Fruit fly (Drosophila melanogaster): ENCODE results near the gene LysE.

LysE gene

DNA sequence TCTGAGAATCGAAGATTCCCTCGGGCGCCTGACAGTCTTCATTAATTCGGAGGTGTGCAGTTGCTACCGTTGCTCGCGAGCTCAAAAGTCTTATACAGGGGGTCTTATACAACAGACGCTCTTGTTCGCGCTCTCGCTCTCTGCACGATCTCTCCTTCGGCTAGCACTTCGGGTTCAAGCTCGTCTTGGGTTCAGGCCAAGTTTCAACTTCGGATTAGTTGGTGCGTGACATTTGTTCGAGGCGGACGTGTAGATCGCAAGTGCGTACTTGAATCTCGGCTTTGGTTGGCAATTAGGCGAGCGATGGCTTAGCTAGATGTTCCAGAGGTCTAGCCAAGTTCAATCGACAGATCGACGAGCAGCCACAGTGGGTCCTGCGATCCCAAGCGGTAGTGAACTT lies 4.4 kb upstream of the LysE start (continued):
- no peak for TF ChIP-seq jing (GFP tag; optimal IDR thresholded peaks at IDR 0.05)
- peak; percentile 84 for TF ChIP-seq Jarid2 (GFP tag; optimal IDR thresholded peaks at IDR 0.05)
- TF ChIP-seq Deaf1 (tag; optimal IDR thresholded peaks at IDR 0.05), result peak; percentile 98
- no peak for TF ChIP-seq Oaz (GFP tag; IDR thresholded peaks at IDR 0.05)
- no peak for TF ChIP-seq CG9817 (tag; optimal IDR thresholded peaks at IDR 0.05)
- no peak for TF ChIP-seq Fer1 (GFP tag; optimal IDR thresholded peaks at IDR 0.05)
- TF ChIP-seq Abd-B (GFP tag; optimal IDR thresholded peaks at IDR 0.05), result no peak
- TF ChIP-seq hkb (optimal IDR thresholded peaks at IDR 0.05), result no peak
- TF ChIP-seq hkb (GFP tag; IDR thresholded peaks at IDR 0.05), result no peak
- peak; percentile 28 for TF ChIP-seq bcd (GFP tag; optimal IDR thresholded peaks at IDR 0.05)
- no peak for TF ChIP-seq CG11560 (tag; IDR thresholded peaks at IDR 0.05)
- TF ChIP-seq br (optimal IDR thresholded peaks at IDR 0.05), result no peak
- TF ChIP-seq pb (GFP tag; optimal IDR thresholded peaks at IDR 0.05), result no peak
- TF ChIP-seq Dad (GFP tag; optimal IDR thresholded peaks at IDR 0.05), result no peak
- TF ChIP-seq Hmr (GFP tag; optimal IDR thresholded peaks at IDR 0.05), result no peak
- TF ChIP-seq CG13296 (GFP tag; optimal IDR thresholded peaks at IDR 0.05), result no peak
- TF ChIP-seq CG3163 (GFP tag; optimal IDR thresholded peaks at IDR 0.05), result no peak
- 0 out of 2 replicates have a peak, but pooled peaks have one; percentile 32 for TF ChIP-seq unc-4 (GFP tag; IDR thresholded peaks at IDR 0.05; ENCODE audit: partially characterized antibody)
- TF ChIP-seq CG30403 (GFP tag; optimal IDR thresholded peaks at IDR 0.05), result no peak
- TF ChIP-seq CG12104 (GFP tag; optimal IDR thresholded peaks at IDR 0.05), result no peak
- no peak for TF ChIP-seq pzg (GFP tag; optimal IDR thresholded peaks at IDR 0.05)
- TF ChIP-seq CG17568 (GFP tag; optimal IDR thresholded peaks at IDR 0.05), result no peak
- TF ChIP-seq CG17612 (GFP tag; IDR thresholded peaks at IDR 0.05), result no peak
- TF ChIP-seq zf30C (GFP tag; optimal IDR thresholded peaks at IDR 0.05), result no peak

DNA sequence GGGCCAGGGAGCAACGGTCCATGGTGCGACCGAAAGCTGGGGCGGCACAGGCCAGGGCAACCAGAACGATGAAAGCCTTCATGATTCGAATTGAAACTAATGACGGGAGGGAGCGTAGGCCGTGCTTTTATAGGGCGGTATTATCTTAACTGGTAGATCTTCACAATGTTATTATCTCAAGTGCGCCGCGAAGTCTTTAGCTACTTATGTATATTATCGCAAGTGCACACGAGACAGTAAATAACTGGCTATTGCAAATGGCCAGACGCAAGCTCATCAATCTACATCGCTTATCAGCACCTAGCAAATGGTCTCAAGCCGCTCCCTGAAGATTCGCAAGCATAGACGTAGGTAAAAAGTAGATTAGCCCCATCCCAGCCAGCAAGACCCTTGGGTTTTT lies 1.5 kb upstream of the LysE start, which contains the start of gene LysD:
Gene LysD, minus strand, starts transcription at position 101 of the 400 bp plus-strand sequence.
- TF ChIP-seq CG10321 (GFP tag; IDR thresholded peaks at IDR 0.05) (no peak), exex (tag; optimal IDR thresholded peaks at IDR 0.05) (peak; percentile 1)

DNA sequence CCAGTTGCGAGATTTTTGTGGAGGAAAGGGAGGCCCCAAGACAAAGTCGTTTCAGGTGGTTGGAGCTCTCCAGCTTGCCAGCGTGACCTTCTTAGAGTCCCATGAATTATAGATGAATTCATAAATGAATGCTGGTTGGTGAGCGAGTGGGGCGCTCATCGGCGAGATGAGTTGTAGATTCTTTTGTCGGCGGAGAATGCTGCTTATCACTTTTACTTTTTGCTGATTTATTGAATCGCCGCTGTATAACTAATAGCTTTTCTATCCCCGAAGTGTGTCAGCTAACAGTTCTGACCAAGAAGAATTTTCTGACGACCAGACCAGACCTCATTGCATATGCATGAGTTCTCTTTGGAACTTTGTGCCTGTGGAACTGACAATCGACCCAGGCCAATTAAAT lies 514 bp upstream of the LysE start:
- no peak for TF ChIP-seq CG34376 (GFP tag; optimal IDR thresholded peaks at IDR 0.05)
- TF ChIP-seq Blimp-1 (GFP tag; optimal IDR thresholded peaks at IDR 0.05), result peak; percentile 93
- TF ChIP-seq vvl (GFP tag; IDR thresholded peaks at IDR 0.05), result peak; percentile 67; the same call in 1 of the 2 replicates
- peak; percentile 3 for TF ChIP-seq abd-A (tag; optimal IDR thresholded peaks at IDR 0.05)

DNA sequence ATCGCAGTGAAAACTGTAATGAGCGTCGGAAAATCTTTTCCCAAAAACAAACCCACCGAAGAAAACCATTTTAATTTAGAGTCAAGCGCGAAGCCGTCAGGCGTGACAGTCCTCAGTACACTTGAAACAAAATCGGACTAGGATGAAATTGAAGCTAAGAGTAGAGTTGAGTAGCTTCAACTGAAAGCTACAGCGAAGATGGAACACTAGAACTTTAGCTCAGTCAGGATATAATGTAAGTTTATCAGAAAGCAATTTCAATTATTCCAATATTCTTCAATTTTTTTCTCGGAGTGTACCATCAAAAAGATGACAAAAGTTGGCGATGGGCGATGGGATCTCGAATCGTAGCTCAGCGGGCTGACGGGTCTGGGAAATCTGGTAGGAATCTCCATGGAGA lies 3.8 kb downstream of the LysE start:
- TF ChIP-seq toy (GFP tag; IDR thresholded peaks at IDR 0.05), result no peak
- peak; percentile 48 for TF ChIP-seq CG12219 (GFP tag; optimal IDR thresholded peaks at IDR 0.05)
- TF ChIP-seq CG15479 (GFP tag; optimal IDR thresholded peaks at IDR 0.05), result no peak
- TF ChIP-seq Atf6 (GFP tag; IDR thresholded peaks at IDR 0.05), result 0 out of 2 replicates have a peak, but pooled peaks have one; percentile 24
- no peak for TF ChIP-seq gro (GFP tag; optimal IDR thresholded peaks at IDR 0.05)
- 0 out of 2 replicates have a peak, but pooled peaks have one; percentile 37 for TF ChIP-seq ap (GFP tag; IDR thresholded peaks at IDR 0.05)
- peak; percentile 15 for TF ChIP-seq CG15011 (GFP tag; optimal IDR thresholded peaks at IDR 0.05)
- TF ChIP-seq CG17912 (GFP tag; optimal IDR thresholded peaks at IDR 0.05), result no peak
- TF ChIP-seq esg (GFP tag; conservative IDR thresholded peaks at IDR 0.05), result peak; percentile 29
- no peak for TF ChIP-seq Nf-YC (tag; optimal IDR thresholded peaks at IDR 0.05)
- TF ChIP-seq Ada2b (GFP tag; IDR thresholded peaks at IDR 0.05), result peak; percentile 67
- TF ChIP-seq HLH3B (GFP tag; IDR thresholded peaks at IDR 0.05), result peak; percentile 64; the same call in 1 of the 2 replicates
- TF ChIP-seq kay (GFP tag; optimal IDR thresholded peaks at IDR 0.05), result no peak
- peak; percentile 29 for TF ChIP-seq HHEX (GFP tag; optimal IDR thresholded peaks at IDR 0.05)
- TF ChIP-seq CG9215 (GFP tag; IDR thresholded peaks at IDR 0.05), result no peak
- peak; percentile 48 for TF ChIP-seq CG17829 (tag; optimal IDR thresholded peaks at IDR 0.05)
- peak; percentile 14 for TF ChIP-seq nau (GFP tag; optimal IDR thresholded peaks at IDR 0.05)
- peak; percentile 49 for TF ChIP-seq Oli (tag; optimal IDR thresholded peaks at IDR 0.05)
- no peak for TF ChIP-seq CG3995 (GFP tag; optimal IDR thresholded peaks at IDR 0.05)
